Worm (Caenorhabditis elegans) whole organism, L4 larva: Measurements from ENCODE around the gene nuo-4.
A peak's percentile ranks its signal among the peaks of the same experiment; 100 is the strongest.

Experiments used
- F10B5.3 ChIP-seq: sonication (generic microtip); optimal IDR thresholded peaks from 2 replicates; lab custom pipeline; 2016; ENCODE audit warnings: mild to moderate bottlenecking, missing genetic modification characterization, missing compliant biosample characterization
- F26F4.8 ChIP-seq: fragments of 200-800 bp; sonication (Bioruptor generic); conservative IDR thresholded peaks from 2 replicates; pipeline ENCODE4 v1.3.6; 2022; ENCODE audit warnings: missing genetic modification characterization, missing compliant biosample characterization
- F44E2.7 ChIP-seq: fragments of 200-800 bp; sonication (Bioruptor generic); IDR thresholded peaks from 2 replicates; pipeline ENCODE4 v2.1.2; 2022; ENCODE audit warnings: missing genetic modification characterization, missing compliant biosample characterization
- F49E8.2 ChIP-seq: sonication (generic microtip); optimal IDR thresholded peaks from 2 replicates; lab custom pipeline; 2016; ENCODE audit warnings: missing compliant biosample characterization, mild to moderate bottlenecking, missing genetic modification characterization, borderline replicate concordance
- R02D3.7 ChIP-seq: fragments of 150-350 bp; sonication (generic microtip); optimal IDR thresholded peaks from 3 replicates; lab custom pipeline; 2014; ENCODE audit warnings: missing biosample characterization, missing genetic modification characterization
- T20F7.1 ChIP-seq: fragments of 200-800 bp; sonication (Bioruptor generic); optimal IDR thresholded peaks from 2 replicates; lab custom pipeline; 2018; ENCODE audit warnings: mild to moderate bottlenecking, missing genetic modification characterization, missing compliant biosample characterization
- ZK337.2 ChIP-seq: fragments of 200-800 bp; sonication (Bioruptor generic); IDR thresholded peaks from 2 replicates; pipeline ENCODE4 v1.3.6; 2022; ENCODE audit warnings: missing genetic modification reagents, missing genetic modification characterization, missing compliant biosample characterization
- aly-2 ChIP-seq: sonication (generic microtip); optimal IDR thresholded peaks from 2 replicates; lab custom pipeline; 2018; ENCODE audit warnings: missing biosample characterization, missing genetic modification characterization
- ama-1 ChIP-seq: fragments of 150-350 bp; optimal IDR thresholded peaks from 2 replicates; lab custom pipeline; 2014; ENCODE audit warnings: inconsistent platforms, mixed read lengths
- arid-1 ChIP-seq: fragments of 200-800 bp; sonication (Bioruptor generic); conservative IDR thresholded peaks from 2 replicates; pipeline ENCODE4 v1.3.6; 2022; ENCODE audit warnings: missing genetic modification reagents, missing genetic modification characterization, missing compliant biosample characterization
- ceh-32 ChIP-seq: sonication (generic microtip); optimal IDR thresholded peaks from 2 replicates; lab custom pipeline; 2016; ENCODE audit warnings: mild to moderate bottlenecking, missing genetic modification characterization, missing compliant biosample characterization; ENCODE audit not compliant: poor library complexity
- ceh-62 ChIP-seq: sonication (generic microtip); optimal IDR thresholded peaks from 2 replicates; lab custom pipeline; 2017; ENCODE audit warnings: missing biosample characterization, missing genetic modification characterization
- ceh-82 ChIP-seq: sonication (generic microtip); optimal IDR thresholded peaks from 2 replicates; lab custom pipeline; 2017; ENCODE audit warnings: missing biosample characterization, missing genetic modification characterization
- ces-1 ChIP-seq: fragments of 150-350 bp; sonication (generic microtip); optimal IDR thresholded peaks from 4 replicates; lab custom pipeline; 2014; ENCODE audit warnings: missing biosample characterization, missing genetic modification reagents, missing genetic modification characterization
- cey-2 ChIP-seq: sonication (generic microtip); optimal IDR thresholded peaks from 3 replicates; lab custom pipeline; 2017; ENCODE audit warnings: missing genetic modification characterization, mild to moderate bottlenecking, missing compliant biosample characterization, antibody characterized with exemption, borderline replicate concordance; ENCODE audit not compliant: insufficient read depth
- daf-12 ChIP-seq: fragments of 150-350 bp; optimal IDR thresholded peaks from 2 replicates; lab custom pipeline; 2014; ENCODE audit warnings: missing biosample characterization, missing genetic modification reagents, missing genetic modification characterization
- daf-16 ChIP-seq, 3 experiments: sonication (generic microtip); optimal IDR thresholded peaks; 2 replicates each; lab custom pipeline; 2016 to 2017; ENCODE audit warnings: missing genetic modification characterization in 3 of 3, missing genetic modification reagents in 3 of 3, mild to moderate bottlenecking in 2 of 3, missing compliant biosample characterization in 2 of 3, missing biosample characterization in 1 of 3, moderate library complexity in 1 of 3
- daf-19 ChIP-seq: fragments of 200-800 bp; sonication (Bioruptor generic); conservative IDR thresholded peaks from 2 replicates; pipeline ENCODE4 v1.3.6; 2022; ENCODE audit warnings: missing genetic modification characterization, missing compliant biosample characterization
- dmd-6 ChIP-seq: fragments of 200-800 bp; sonication (Bioruptor generic); IDR thresholded peaks from 2 replicates; pipeline ENCODE4 v1.3.6; 2022; ENCODE audit warnings: missing genetic modification reagents, missing genetic modification characterization, missing compliant biosample characterization
- dmd-9 ChIP-seq: fragments of 200-800 bp; sonication (Bioruptor generic); IDR thresholded peaks from 2 replicates; pipeline ENCODE4 v1.3.6; 2022; ENCODE audit warnings: missing genetic modification reagents, missing genetic modification characterization, missing compliant biosample characterization
- duxl-1 ChIP-seq: sonication (generic microtip); optimal IDR thresholded peaks from 2 replicates; lab custom pipeline; 2016; ENCODE audit warnings: mild to moderate bottlenecking, missing genetic modification characterization, moderate library complexity, missing compliant biosample characterization; ENCODE audit not compliant: poor library complexity
- dve-1 ChIP-seq: sonication (generic microtip); optimal IDR thresholded peaks from 2 replicates; lab custom pipeline; 2017; ENCODE audit warnings: antibody characterized with exemption, mild to moderate bottlenecking, missing genetic modification characterization, missing compliant biosample characterization; ENCODE audit not compliant: insufficient read depth
- egl-27 ChIP-seq: sonication (generic microtip); optimal IDR thresholded peaks from 3 replicates; lab custom pipeline; 2017; ENCODE audit warnings: missing biosample characterization, missing genetic modification reagents, missing genetic modification characterization
- fos-1 ChIP-seq: fragments of 150-350 bp; optimal IDR thresholded peaks from 2 replicates; lab custom pipeline; 2014; ENCODE audit warnings: missing biosample characterization, missing genetic modification characterization
- hif-1 ChIP-seq, 2 experiments: sonication (generic microtip); optimal IDR thresholded peaks; 2 replicates each; lab custom pipeline; 2016 to 2017; ENCODE audit warnings: missing compliant biosample characterization in 2 of 2, missing genetic modification characterization in 2 of 2, missing genetic modification reagents in 2 of 2, missing genotype in 2 of 2, mild to moderate bottlenecking in 1 of 2
- hlh-11 ChIP-seq: fragments of 200-800 bp; sonication (Bioruptor generic); optimal IDR thresholded peaks from 2 replicates; lab custom pipeline; 2018; ENCODE audit warnings: mild to moderate bottlenecking, missing genetic modification characterization, missing compliant biosample characterization
- hlh-30 ChIP-seq: sonication (generic microtip); optimal IDR thresholded peaks from 2 replicates; lab custom pipeline; 2017; ENCODE audit warnings: antibody characterized with exemption, mild to moderate bottlenecking, missing genetic modification characterization, missing compliant biosample characterization; ENCODE audit not compliant: insufficient read depth
- hmg-1.1 ChIP-seq: fragments of 200-800 bp; sonication (Bioruptor generic); IDR thresholded peaks from 2 replicates; pipeline ENCODE4 v1.3.6; 2022; ENCODE audit warnings: missing genetic modification reagents, missing genetic modification characterization, missing compliant biosample characterization
- lin-1 ChIP-seq: fragments of 200-800 bp; sonication (Bioruptor generic); IDR thresholded peaks from 2 replicates; pipeline ENCODE4 v1.3.6; 2022; ENCODE audit warnings: missing genetic modification reagents, missing genetic modification characterization, missing compliant biosample characterization
- lin-15B ChIP-seq: fragments of 150-350 bp; sonication (generic microtip); optimal IDR thresholded peaks from 3 replicates; lab custom pipeline; 2014; ENCODE audit warnings: missing biosample characterization, missing genetic modification characterization
- lin-29 ChIP-seq: fragments of 200-800 bp; sonication (Bioruptor generic); IDR thresholded peaks from 2 replicates; pipeline ENCODE4 v1.3.6; 2022; ENCODE audit warnings: missing genetic modification reagents, missing genetic modification characterization, missing compliant biosample characterization
- madf-9 ChIP-seq: fragments of 200-800 bp; sonication (Bioruptor generic); conservative IDR thresholded peaks from 2 replicates; pipeline ENCODE4 v1.3.6; 2022; ENCODE audit warnings: missing genetic modification reagents, missing genetic modification characterization, missing compliant biosample characterization
- mdt-29 ChIP-seq: fragments of 200-800 bp; sonication (Bioruptor generic); IDR thresholded peaks from 2 replicates; pipeline ENCODE4 v1.3.6; 2022; ENCODE audit warnings: missing genetic modification reagents, missing genetic modification characterization, missing compliant biosample characterization
- mep-1 ChIP-seq: fragments of 150-350 bp; sonication (generic microtip); optimal IDR thresholded peaks from 3 replicates; lab custom pipeline; 2014; ENCODE audit warnings: missing biosample characterization, missing genetic modification characterization
- mes-2 ChIP-seq: sonication (generic microtip); optimal IDR thresholded peaks from 2 replicates; lab custom pipeline; 2016; ENCODE audit warnings: missing genotype, mild to moderate bottlenecking, missing genetic modification characterization, missing compliant biosample characterization; ENCODE audit not compliant: poor library complexity, severe bottlenecking
- mxl-2 ChIP-seq: fragments of 200-800 bp; sonication (Bioruptor generic); conservative IDR thresholded peaks from 2 replicates; pipeline ENCODE4 v1.3.6; 2022; ENCODE audit warnings: missing genetic modification reagents, missing genetic modification characterization, missing compliant biosample characterization
- nhr-237 ChIP-seq: sonication (generic microtip); optimal IDR thresholded peaks from 2 replicates; lab custom pipeline; 2017; ENCODE audit warnings: missing biosample characterization, missing genetic modification characterization
- nhr-28 ChIP-seq: fragments of 150-350 bp; optimal IDR thresholded peaks from 2 replicates; lab custom pipeline; 2014; ENCODE audit warnings: missing biosample characterization, missing genetic modification characterization
- nhr-77 ChIP-seq: fragments of 150-350 bp; optimal IDR thresholded peaks from 2 replicates; lab custom pipeline; 2014; ENCODE audit warnings: missing biosample characterization, missing genetic modification characterization
- pqm-1 ChIP-seq: sonication (generic microtip); optimal IDR thresholded peaks from 2 replicates; lab custom pipeline; 2017; ENCODE audit warnings: missing biosample characterization, missing genetic modification characterization
- saeg-2 ChIP-seq: fragments of 200-800 bp; sonication (Bioruptor generic); IDR thresholded peaks from 2 replicates; pipeline ENCODE4 v1.3.6; 2022; ENCODE audit warnings: missing genetic modification reagents, missing genetic modification characterization, missing compliant biosample characterization
- sdz-12 ChIP-seq: fragments of 200-800 bp; sonication (Bioruptor generic); optimal IDR thresholded peaks from 2 replicates; lab custom pipeline; 2018; ENCODE audit warnings: mild to moderate bottlenecking, missing genetic modification characterization, missing compliant biosample characterization
- set-16 ChIP-seq: fragments of 200-800 bp; sonication (Bioruptor generic); IDR thresholded peaks from 2 replicates; pipeline ENCODE4 v1.3.6; 2022; ENCODE audit warnings: missing genetic modification reagents, missing genetic modification characterization, missing compliant biosample characterization
- spr-1 ChIP-seq: sonication (generic microtip); optimal IDR thresholded peaks from 2 replicates; lab custom pipeline; 2016; ENCODE audit warnings: mild to moderate bottlenecking, missing genetic modification characterization, missing compliant biosample characterization
- unc-130 ChIP-seq: sonication (generic microtip); optimal IDR thresholded peaks from 2 replicates; lab custom pipeline; 2016; ENCODE audit warnings: missing genetic modification reagents, missing genetic modification characterization, missing compliant biosample characterization
- unc-62 ChIP-seq, 3 experiments: fragments of 150-350 bp in 1 of 3; sonication (generic microtip); optimal IDR thresholded peaks in 2 of 3; peaks in 1 of 3; 1 replicate in 1 of 3; 2 replicates in 2 of 3; lab custom pipeline; 2014 to 2017; ENCODE audit warnings: missing biosample characterization in 3 of 3, missing genetic modification characterization in 3 of 3, missing genetic modification reagents in 3 of 3, missing genotype in 1 of 3
- vab-7 ChIP-seq: fragments of 200-800 bp; sonication (Bioruptor generic); IDR thresholded peaks from 2 replicates; pipeline ENCODE4 v1.3.6; 2022; ENCODE audit warnings: missing genetic modification reagents, missing genetic modification characterization, missing compliant biosample characterization
- zip-2 ChIP-seq: fragments of 150-350 bp; optimal IDR thresholded peaks from 2 replicates; lab custom pipeline; 2014; ENCODE audit warnings: missing biosample characterization, missing genetic modification characterization
- ztf-11 ChIP-seq: fragments of 150-350 bp; optimal IDR thresholded peaks from 2 replicates; lab custom pipeline; 2014; ENCODE audit warnings: missing biosample characterization, missing genetic modification characterization

The nuo-4 gene

ce11 chrIII:7141285-7141715, 17.3 kb downstream of the nuo-4 start (continued):
- TF ChIP-seq spr-1 (tag; lab: Kevin White, UChicago) (peak; percentile 67), daf-19 (GFP tag; lab: Robert Waterston, UW) (no peak; the same call in 1 of the 2 replicates), hmg-1.1 (GFP tag; lab: Robert Waterston, UW) (peak; percentile 27; the same call in 1 of the 2 replicates), T20F7.1 (GFP tag; lab: Kevin White, UChicago) (peak; percentile 69), unc-130 (peak; percentile 24), lin-15B (tag; lab: Kevin White, UChicago) (peak; percentile 28), daf-16 (GFP tag; optimal IDR thresholded peaks at IDR 0.05; lab: Kevin White, UChicago) (peak; percentile 50 to 53), daf-16 (tag; optimal IDR thresholded peaks at IDR 0.05; lab: Kevin White, UChicago) (peak; percentile 78), R02D3.7 (no peak), F26F4.8 (GFP tag; lab: Robert Waterston, UW) (no peak), mdt-29 (GFP tag; lab: Robert Waterston, UW) (peak; percentile 84; the same call in 1 of the 2 replicates), ZK337.2 (GFP tag; lab: Robert Waterston, UW) (no peak), unc-62 (GFP tag; optimal IDR thresholded peaks at IDR 0.05 in 1 of 2; lab: Kevin White, UChicago) (peak in 1 of 2 experiments; percentile 59), unc-62 (tag; optimal IDR thresholded peaks at IDR 0.05; lab: Kevin White, UChicago) (no peak), saeg-2 (GFP tag; lab: Robert Waterston, UW) (no peak), ama-1 (lab: Kevin White, UChicago) (peak; percentile 98), zip-2 (tag; lab: Kevin White, UChicago) (peak; percentile 42), arid-1 (peak; percentile 70), cey-2 (tag; lab: Kevin White, UChicago) (no peak), nhr-28 (tag; lab: Kevin White, UChicago) (peak; percentile 57), vab-7 (GFP tag; lab: Robert Waterston, UW) (peak; percentile 36; the same call in 1 of the 2 replicates), fos-1 (tag; lab: Kevin White, UChicago) (no peak), F44E2.7 (GFP tag; lab: Robert Waterston, UW) (no peak), set-16 (GFP tag; lab: Robert Waterston, UW) (no peak), ces-1 (GFP tag; lab: Kevin White, UChicago) (no peak), mes-2 (tag; lab: Kevin White, UChicago) (peak; percentile 87), ceh-82 (tag; lab: Kevin White, UChicago) (no peak), F49E8.2 (tag; lab: Kevin White, UChicago) (peak; percentile 89), mxl-2 (no peak), hif-1 (tag; optimal IDR thresholded peaks at IDR 0.05; lab: Kevin White, UChicago) (peak in 1 of 2 experiments; percentile 15), nhr-77 (tag; lab: Kevin White, UChicago) (peak; percentile 36), mep-1 (tag; lab: Kevin White, UChicago) (peak; percentile 83), dmd-9 (GFP tag; lab: Robert Waterston, UW) (no peak), dve-1 (peak; percentile 97), pqm-1 (tag; lab: Kevin White, UChicago) (peak; percentile 53), lin-1 (peak; percentile 72; the same call in 1 of the 2 replicates), hlh-11 (tag; lab: Kevin White, UChicago) (peak; percentile 73), dmd-6 (peak; percentile 70), egl-27 (tag; lab: Kevin White, UChicago) (peak; percentile 22), madf-9 (peak; percentile 12; the same call in 1 of the 2 replicates), ztf-11 (tag; lab: Kevin White, UChicago) (no peak), ceh-32 (no peak), duxl-1 (tag; lab: Kevin White, UChicago) (peak; percentile 82), hlh-30 (peak; percentile 72), aly-2 (tag; lab: Kevin White, UChicago) (no peak), daf-12 (tag; lab: Kevin White, UChicago) (no peak), F10B5.3 (tag; lab: Kevin White, UChicago) (peak; percentile 22), nhr-237 (tag; lab: Kevin White, UChicago) (no peak), sdz-12 (GFP tag; lab: Kevin White, UChicago) (no peak), lin-29 (GFP tag; lab: Robert Waterston, UW) (no peak), ceh-62 (tag; lab: Kevin White, UChicago) (no peak)
